Fruit fly (Drosophila melanogaster) Kc167 (cell line): ENCODE results near the gene CG32320.

ENCODE experiments used
- Myc ChIP-seq: fragments of >200 bp; optimal IDR thresholded peaks from 2 replicates; lab custom pipeline; 2017; ENCODE audit warnings: missing external identifiers
- Sin3A ChIP-seq: fragments of >200 bp; optimal IDR thresholded peaks from 2 replicates; lab custom pipeline; 2018; ENCODE audit warnings: missing external identifiers
- h ChIP-seq: fragments of >200 bp; optimal IDR thresholded peaks from 3 replicates; lab custom pipeline; 2018; ENCODE audit warnings: missing external identifiers
- insv ChIP-seq: fragments of >200 bp; optimal IDR thresholded peaks from 3 replicates; lab custom pipeline; 2018; ENCODE audit warnings: missing external identifiers
- psq ChIP-seq: fragments of >200 bp; optimal IDR thresholded peaks from 2 replicates; lab custom pipeline; 2017; ENCODE audit warnings: missing external identifiers
- ttk ChIP-seq: sonication (Bioruptor generic); optimal IDR thresholded peaks from 2 replicates; lab custom pipeline; 2017; ENCODE audit warnings: missing external identifiers

CG32320 gene

DNA sequence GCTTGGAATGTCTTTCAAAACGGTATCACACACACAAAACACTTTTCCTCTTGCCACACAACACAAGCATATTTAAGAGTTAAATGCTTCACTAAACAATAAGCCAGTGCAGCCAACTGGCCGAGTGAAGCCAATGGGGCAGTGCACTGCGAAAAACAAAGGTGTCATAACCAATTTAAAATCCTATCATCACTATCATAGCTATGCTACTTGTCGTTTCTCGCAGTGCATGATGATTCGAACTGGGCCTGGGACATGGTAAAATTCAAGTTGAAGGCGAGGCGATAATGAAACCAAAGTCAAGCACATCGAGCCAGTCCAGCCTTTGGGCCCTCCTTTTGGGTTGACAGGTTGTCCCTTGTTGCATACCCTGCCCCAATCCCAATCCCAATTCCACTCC lies 20.4 kb downstream of the CG32320 start:
- no peak for TF ChIP-seq Sin3A
- no peak for TF ChIP-seq psq
- TF ChIP-seq Myc, result no peak
- no peak for TF ChIP-seq insv (lab: Kevin White, UChicago)
- no peak for TF ChIP-seq h (lab: Kevin White, UChicago)

DNA sequence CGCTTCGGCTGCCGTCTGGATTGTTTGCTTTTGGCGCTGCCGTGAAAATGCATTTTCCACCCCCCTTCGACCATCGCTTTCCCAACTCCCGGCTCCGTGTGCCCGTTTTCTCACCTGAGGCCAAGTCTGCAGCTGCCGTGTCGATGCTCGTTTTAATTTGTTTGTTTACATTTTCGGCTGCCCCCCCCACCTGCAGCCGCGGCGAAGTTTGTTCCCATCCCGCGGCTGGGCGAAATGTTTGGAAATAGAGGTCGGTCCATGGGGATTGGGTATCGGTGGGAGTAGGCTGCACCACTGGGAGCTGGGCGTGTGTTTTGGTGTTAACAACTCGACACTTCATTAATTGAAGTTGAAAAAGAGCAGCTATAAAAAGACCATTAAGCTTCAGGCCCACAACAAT lies 21.5 kb downstream of the CG32320 start:
- TF ChIP-seq psq (no peak), ttk (lab: Kevin White, UChicago) (no peak), Myc (no peak), insv (lab: Kevin White, UChicago) (no peak), Sin3A (no peak), h (lab: Kevin White, UChicago) (no peak)

DNA sequence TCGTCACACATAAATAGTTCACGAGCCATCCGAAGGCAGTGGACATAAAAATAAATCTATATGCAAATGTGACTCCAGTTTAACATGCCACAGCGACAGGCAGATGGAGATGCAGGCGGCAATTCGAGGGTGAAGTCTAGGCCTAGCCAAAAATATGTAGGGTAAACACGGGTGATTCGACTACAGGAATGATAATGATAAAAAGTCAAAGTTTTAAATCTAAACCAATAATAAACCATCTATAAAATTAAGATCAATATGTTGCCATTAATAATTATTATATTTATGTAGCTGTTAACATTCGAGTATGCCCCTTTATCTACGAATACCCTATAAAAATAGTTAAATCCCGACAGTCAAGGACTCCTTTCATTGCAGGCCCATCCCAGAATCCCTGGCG lies 22.6 kb downstream of the CG32320 start:
- TF ChIP-seq ttk (lab: Kevin White, UChicago) (no peak), Sin3A (no peak), insv (lab: Kevin White, UChicago) (no peak), psq (no peak)

dm6 chr3L:1423371-1423770 lies 25.0 kb downstream of the CG32320 start, which contains the start of gene CG9173:
Gene CG9173 (minus strand): TSS chr3L:1423471.
- no peak for TF ChIP-seq Myc
- no peak for TF ChIP-seq h (lab: Kevin White, UChicago)
- no peak for TF ChIP-seq Sin3A
- no peak for TF ChIP-seq ttk (lab: Kevin White, UChicago)
- TF ChIP-seq psq, result no peak
- TF ChIP-seq insv (lab: Kevin White, UChicago), result no peak

dm6 chr3L:1424488-1424887 lies 26.1 kb downstream of the CG32320 start:
- TF ChIP-seq Sin3A (no peak), ttk (lab: Kevin White, UChicago) (no peak), psq (no peak), h (lab: Kevin White, UChicago) (no peak), Myc (no peak)

dm6 chr3L:1431489-1432053 lies 33.2 kb downstream of the CG32320 start:
- TF ChIP-seq psq, result no peak
- TF ChIP-seq Myc, result no peak
- TF ChIP-seq Sin3A, result no peak
- TF ChIP-seq h (lab: Kevin White, UChicago), result no peak
- TF ChIP-seq ttk (lab: Kevin White, UChicago), result no peak

- TF ChIP-seq Myc, result no peak
- TF ChIP-seq insv (lab: Kevin White, UChicago), result no peak
- TF ChIP-seq h (lab: Kevin White, UChicago), result no peak
- TF ChIP-seq Sin3A, result no peak
- TF ChIP-seq psq, result no peak
- TF ChIP-seq ttk (lab: Kevin White, UChicago), result no peak
Observed at dm6 chr3L:1437772-1438171, 39.4 kb downstream of the CG32320 start, which contains the start of gene SA2. Gene SA2 (minus strand): TSS chr3L:1437872.

- no peak for TF ChIP-seq h (lab: Kevin White, UChicago)
- TF ChIP-seq Myc, result no peak
- no peak for TF ChIP-seq Sin3A
- TF ChIP-seq psq, result no peak
- TF ChIP-seq insv (lab: Kevin White, UChicago), result no peak
- no peak for TF ChIP-seq ttk (lab: Kevin White, UChicago)
Observed at dm6 chr3L:1440999-1441398, 42.6 kb downstream of the CG32320 start.

DNA sequence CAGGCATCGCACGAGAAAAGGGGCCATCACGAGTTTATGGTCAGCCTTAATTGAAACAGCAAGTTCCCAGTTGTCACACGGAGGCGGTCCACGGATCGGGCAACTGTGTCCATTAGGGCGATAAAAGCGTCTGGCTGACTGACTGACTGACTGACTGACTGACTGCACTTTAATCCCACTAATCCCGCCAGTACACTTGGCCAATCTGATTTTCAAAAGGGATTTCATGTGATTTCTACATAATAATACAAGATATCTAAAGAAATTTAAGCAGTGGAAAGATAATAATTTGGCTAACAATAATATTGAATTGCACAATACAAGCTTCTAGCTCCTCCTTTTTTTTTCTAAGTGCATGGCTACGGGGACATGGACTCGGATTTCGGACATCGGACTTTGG lies 43.9 kb downstream of the CG32320 start:
- TF ChIP-seq insv (lab: Kevin White, UChicago), result no peak
- no peak for TF ChIP-seq Sin3A

DNA sequence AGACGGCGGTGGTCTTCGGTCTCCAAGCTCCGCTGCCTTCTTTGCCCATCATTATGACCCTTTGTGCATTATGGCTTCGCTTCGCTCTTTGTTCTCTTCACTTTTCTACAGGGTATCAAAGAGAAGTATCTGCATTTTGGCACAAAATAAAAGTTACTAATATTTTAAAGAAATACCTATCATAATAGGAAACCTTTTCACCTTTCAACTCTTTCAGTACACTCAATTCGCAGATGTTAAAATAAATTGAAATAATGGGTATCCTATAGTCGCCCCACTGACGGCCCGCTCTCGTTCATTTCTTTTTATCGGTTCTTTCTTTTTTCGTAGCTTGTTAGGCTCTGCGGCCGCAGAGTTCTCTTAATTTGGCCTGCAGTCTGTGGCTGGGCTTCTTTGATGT lies 44.5 kb downstream of the CG32320 start:
- TF ChIP-seq insv (lab: Kevin White, UChicago) (no peak), Myc (no peak), ttk (lab: Kevin White, UChicago) (no peak), h (lab: Kevin White, UChicago) (no peak), Sin3A (no peak), psq (no peak)

- TF ChIP-seq Sin3A, result no peak
- TF ChIP-seq psq, result no peak
- TF ChIP-seq ttk (lab: Kevin White, UChicago), result no peak
- TF ChIP-seq insv (lab: Kevin White, UChicago), result no peak
- no peak for TF ChIP-seq h (lab: Kevin White, UChicago)
- TF ChIP-seq Myc, result no peak
Observed at dm6 chr3L:1447803-1448517, 49.6 kb downstream of the CG32320 start.

dm6 chr3L:1450940-1451339 lies 52.6 kb downstream of the CG32320 start:
- TF ChIP-seq ttk (lab: Kevin White, UChicago), result no peak
